Worm (Caenorhabditis elegans): ENCODE data around the gene lhfp-4.
"Not testable (repeated sequence)": the region's sequence is repeated elsewhere in the genome, so short reads cannot be mapped to it uniquely, and the experiment has no call there.

The lhfp-4 gene

ce11 chrIV:17293679-17294078, 18.3 kb downstream of the lhfp-4 start (continued):
- no peak for TF ChIP-seq M03D4.4 (tag; optimal IDR thresholded peaks at IDR 0.05)

ce11 chrIV:17294489-17294888, 19.1 kb downstream of the lhfp-4 start, which contains the start of gene T28F3.5:
TSS of gene T28F3.5 (plus strand) at chrIV:17294789.
- TF ChIP-seq ham-2 (GFP tag; optimal IDR thresholded peaks at IDR 0.05) (no peak), unc-120 (tag; optimal IDR thresholded peaks at IDR 0.05; ENCODE audit: poor library complexity, severe bottlenecking) (no peak), mep-1 (tag; optimal IDR thresholded peaks at IDR 0.05) (no peak), nhr-12 (tag; optimal IDR thresholded peaks at IDR 0.05) (no peak), ceh-39 (tag; optimal IDR thresholded peaks at IDR 0.05) (no peak), cnd-1 (tag; optimal IDR thresholded peaks at IDR 0.05) (no peak), hlh-1 (tag; optimal IDR thresholded peaks at IDR 0.05) (no peak), mls-2 (tag; optimal IDR thresholded peaks at IDR 0.05) (no peak)

- TF ChIP-seq cnd-1 (tag; optimal IDR thresholded peaks at IDR 0.05), result no peak
- no peak for TF ChIP-seq lin-13 (tag; optimal IDR thresholded peaks at IDR 0.05)
- TF ChIP-seq ceh-39 (tag; optimal IDR thresholded peaks at IDR 0.05), result no peak
Measured at ce11 chrIV:17301933-17302332, 26.6 kb downstream of the lhfp-4 start, which contains the start of gene ifta-2. TSS of gene ifta-2 (minus strand) at chrIV:17302033.

DNA sequence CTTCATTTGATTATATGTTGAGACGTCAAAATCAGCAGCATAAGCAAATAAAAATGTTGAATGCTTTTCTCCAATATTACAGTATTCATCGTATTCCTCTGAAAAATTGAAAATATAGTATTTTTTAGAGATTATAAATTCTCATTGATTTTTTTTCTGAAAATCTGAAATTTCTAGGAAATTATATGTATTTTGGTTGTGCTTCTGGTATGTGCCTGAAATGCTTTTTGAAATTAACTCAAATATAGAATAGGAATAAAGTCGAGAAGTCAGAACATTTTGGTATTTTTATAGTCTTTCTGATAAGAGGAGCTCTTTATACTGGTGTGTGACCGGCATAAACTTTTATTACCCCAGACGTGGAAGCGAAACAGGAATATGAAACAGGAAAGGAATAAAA, 31.8 kb downstream of the lhfp-4 start, which contains the start of gene T28F3.8:
TSS of gene T28F3.8 (minus strand) at position 101 of the 400 bp plus-strand sequence.
- TF ChIP-seq elt-1 (tag; optimal IDR thresholded peaks at IDR 0.05; ENCODE audit: borderline replicate concordance, insufficient read depth); cnd-1 (tag; optimal IDR thresholded peaks at IDR 0.05); blmp-1 (tag; optimal IDR thresholded peaks at IDR 0.05): not testable (repeated sequence)

- TF ChIP-seq sptf-1 (tag; optimal IDR thresholded peaks at IDR 0.05), result no peak
- no peak for TF ChIP-seq drap-1 (GFP tag; optimal IDR thresholded peaks at IDR 0.05)
- no peak for TF ChIP-seq hlh-1 (tag; optimal IDR thresholded peaks at IDR 0.05)
- no peak for TF ChIP-seq ztf-11 (tag; optimal IDR thresholded peaks at IDR 0.05)
- no peak for TF ChIP-seq mab-5 (tag; optimal IDR thresholded peaks at IDR 0.05)
- no peak for TF ChIP-seq bed-3 (GFP tag; optimal IDR thresholded peaks at IDR 0.05)
- TF ChIP-seq snpc-4 (tag; optimal IDR thresholded peaks at IDR 0.05), result no peak
- TF ChIP-seq ceh-83 (GFP tag; optimal IDR thresholded peaks at IDR 0.05), result no peak
- no peak for TF ChIP-seq unc-62 (GFP tag; optimal IDR thresholded peaks at IDR 0.05)
- no peak for TF ChIP-seq nhr-12 (tag; optimal IDR thresholded peaks at IDR 0.05)
- no peak for TF ChIP-seq cnd-1 (tag; optimal IDR thresholded peaks at IDR 0.05)
- no peak for TF ChIP-seq mls-2 (tag; optimal IDR thresholded peaks at IDR 0.05)
- TF ChIP-seq elt-1 (tag; optimal IDR thresholded peaks at IDR 0.05; ENCODE audit: borderline replicate concordance, insufficient read depth), result no peak
- no peak for TF ChIP-seq tbx-8 (GFP tag; optimal IDR thresholded peaks at IDR 0.05)
- no peak for TF ChIP-seq M03D4.4 (tag; optimal IDR thresholded peaks at IDR 0.05)
Measured at ce11 chrIV:17308211-17308610, 32.8 kb downstream of the lhfp-4 start, which contains the start of gene T28F3.9. TSS of gene T28F3.9 (plus strand) at chrIV:17308511.

DNA sequence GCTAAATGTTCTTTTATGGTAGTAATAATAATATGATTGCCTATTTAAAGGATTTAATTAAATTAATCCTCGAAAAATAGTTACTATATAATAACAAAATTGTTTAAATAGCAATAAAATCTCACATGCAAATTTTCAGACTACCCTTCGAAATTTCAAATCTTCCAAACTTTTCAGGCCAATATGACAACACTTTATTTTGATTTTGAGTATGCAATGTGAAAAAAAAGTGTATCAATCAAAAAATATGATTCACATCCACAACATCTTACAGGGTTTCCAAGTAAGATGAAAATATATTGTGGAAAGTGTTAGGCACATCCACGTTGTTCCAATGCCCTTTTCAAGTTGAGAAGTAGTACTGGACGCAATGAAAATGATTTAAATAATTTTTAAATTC, 36.5 kb downstream of the lhfp-4 start, which contains the start of gene snf-9:
TSS of gene snf-9 (plus strand) at position 301 of the 400 bp plus-strand sequence.
- TF ChIP-seq elt-3 (tag; optimal IDR thresholded peaks at IDR 0.05) (no peak), mep-1 (tag; optimal IDR thresholded peaks at IDR 0.05) (no peak), ztf-11 (tag; optimal IDR thresholded peaks at IDR 0.05) (no peak), blmp-1 (tag; optimal IDR thresholded peaks at IDR 0.05) (no peak), lin-13 (tag; optimal IDR thresholded peaks at IDR 0.05) (no peak), mls-2 (tag; optimal IDR thresholded peaks at IDR 0.05) (no peak)

DNA sequence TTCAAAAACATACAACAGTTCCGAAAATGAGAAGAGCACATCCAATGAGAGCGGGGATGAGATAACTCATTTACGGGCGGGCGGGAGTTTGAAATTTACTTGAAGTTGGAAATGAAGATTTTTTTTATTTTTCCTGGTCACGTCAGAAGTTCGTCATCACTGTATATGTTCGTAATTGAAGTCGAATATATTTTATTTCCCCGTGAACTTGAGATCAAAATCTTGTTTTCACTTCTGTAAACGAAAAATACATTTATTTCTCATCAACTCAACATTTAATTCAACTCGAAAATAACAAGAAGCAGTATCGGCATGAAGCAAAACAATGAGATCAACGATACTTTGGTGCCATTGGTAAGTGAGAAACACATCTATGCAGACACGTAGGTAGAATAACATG, 41.0 kb downstream of the lhfp-4 start, which contains the start of gene C49C3.20:
TSS of gene C49C3.20 (minus strand) at position 101 of the 400 bp plus-strand sequence.
- TF ChIP-seq hlh-1 (tag; optimal IDR thresholded peaks at IDR 0.05) (no peak), mls-2 (tag; optimal IDR thresholded peaks at IDR 0.05) (no peak), unc-39 (tag; optimal IDR thresholded peaks at IDR 0.05) (no peak), sem-2 (GFP tag; optimal IDR thresholded peaks at IDR 0.05) (no peak), sptf-1 (tag; optimal IDR thresholded peaks at IDR 0.05) (no peak), snpc-4 (tag; optimal IDR thresholded peaks at IDR 0.05) (no peak), lin-32 (GFP tag; optimal IDR thresholded peaks at IDR 0.05) (no peak), M03D4.4 (tag; optimal IDR thresholded peaks at IDR 0.05) (no peak), elt-1 (tag; optimal IDR thresholded peaks at IDR 0.05; ENCODE audit: borderline replicate concordance, insufficient read depth) (no peak), lsy-2 (tag; optimal IDR thresholded peaks at IDR 0.05) (no peak), ces-1 (GFP tag; optimal IDR thresholded peaks at IDR 0.05) (no peak), pha-4 (tag; optimal IDR thresholded peaks at IDR 0.05) (no peak), bed-3 (GFP tag; optimal IDR thresholded peaks at IDR 0.05) (no peak), ham-2 (GFP tag; optimal IDR thresholded peaks at IDR 0.05) (no peak), ztf-11 (tag; optimal IDR thresholded peaks at IDR 0.05) (no peak), nhr-12 (tag; optimal IDR thresholded peaks at IDR 0.05) (no peak), tbx-8 (GFP tag; optimal IDR thresholded peaks at IDR 0.05) (no peak), drap-1 (GFP tag; optimal IDR thresholded peaks at IDR 0.05) (no peak), lin-13 (tag; optimal IDR thresholded peaks at IDR 0.05) (no peak)
